Fruit fly (Drosophila melanogaster) whole organism, embryonic: ENCODE data around the gene Vha16-2.
A peak's percentile ranks its signal among the peaks of the same experiment; 100 is the strongest.

Experiments
- CG10267 ChIP-seq: fragments of 200-800 bp; sonication (Bioruptor generic); optimal IDR thresholded peaks from 2 replicates; lab custom pipeline; 2018; ENCODE audit warnings: missing biosample characterization, mild to moderate bottlenecking, missing genetic modification characterization, moderate library complexity
- CG10959 ChIP-seq: fragments of 200-800 bp; sonication (Bioruptor generic); IDR thresholded peaks from 2 replicates; pipeline ENCODE4 v1.3.6; 2022; ENCODE audit warnings: missing biosample characterization, missing genetic modification characterization
- CG11247 ChIP-seq: fragments of 200-800 bp; sonication (Bioruptor generic); IDR thresholded peaks from 2 replicates; pipeline ENCODE4 v1.3.6; 2022; ENCODE audit warnings: missing biosample characterization, missing genetic modification characterization
- CG11723 ChIP-seq: fragments of 200-800 bp; sonication (Bioruptor generic); optimal IDR thresholded peaks from 2 replicates; lab custom pipeline; 2017; ENCODE audit warnings: missing biosample characterization, mild to moderate bottlenecking, missing genetic modification characterization
- CG12942 ChIP-seq: fragments of 200-800 bp; sonication (Bioruptor generic); optimal IDR thresholded peaks from 3 replicates; lab custom pipeline; 2016; ENCODE audit warnings: missing biosample characterization, missing genetic modification characterization
- CG13894 ChIP-seq: fragments of 200-800 bp; sonication (Bioruptor generic); optimal IDR thresholded peaks from 3 replicates; lab custom pipeline; 2018; ENCODE audit warnings: missing biosample characterization, mild to moderate bottlenecking, missing genetic modification characterization, moderate library complexity
- CG16813 ChIP-seq: fragments of 200-800 bp; sonication (Bioruptor generic); IDR thresholded peaks from 3 replicates; pipeline ENCODE4 v1.3.6; 2022; ENCODE audit warnings: missing biosample characterization, missing genetic modification characterization; ENCODE audit not compliant: partially characterized antibody
- CG16815 ChIP-seq: fragments of 200-800 bp; sonication (Bioruptor generic); optimal IDR thresholded peaks from 3 replicates; lab custom pipeline; 2017; ENCODE audit warnings: missing biosample characterization, mild to moderate bottlenecking, missing genetic modification characterization
- CG18476 ChIP-seq: fragments of 200-800 bp; sonication (Bioruptor generic); optimal IDR thresholded peaks from 2 replicates; lab custom pipeline; 2016; ENCODE audit warnings: missing biosample characterization, mild to moderate bottlenecking, missing genetic modification characterization
- CG31224 ChIP-seq: fragments of 200-800 bp; sonication (Bioruptor generic); IDR thresholded peaks from 2 replicates; pipeline ENCODE4 v1.3.6; 2022; ENCODE audit warnings: missing biosample characterization, missing genetic modification characterization
- CG3847 ChIP-seq: fragments of 200-800 bp; sonication (Bioruptor generic); IDR thresholded peaks from 2 replicates; pipeline ENCODE4 v1.3.6; 2022; ENCODE audit warnings: missing biosample characterization, missing genetic modification characterization
- CG4282 ChIP-seq: fragments of 200-800 bp; sonication (Bioruptor generic); optimal IDR thresholded peaks from 2 replicates; lab custom pipeline; 2016; ENCODE audit warnings: missing biosample characterization, missing genetic modification characterization
- CG4360 ChIP-seq: fragments of 200-800 bp; sonication (Bioruptor generic); IDR thresholded peaks from 2 replicates; pipeline ENCODE4 v1.3.6; 2022; ENCODE audit warnings: missing biosample characterization, missing genetic modification characterization
- CG4404 ChIP-seq: fragments of 200-800 bp; sonication (Bioruptor generic); IDR thresholded peaks from 2 replicates; pipeline ENCODE4 v1.3.6; 2022; ENCODE audit warnings: missing biosample characterization, missing genetic modification characterization
- CG4424 ChIP-seq: fragments of 200-800 bp; sonication (Bioruptor generic); optimal IDR thresholded peaks from 3 replicates; lab custom pipeline; 2016; ENCODE audit warnings: missing biosample characterization, missing genetic modification characterization
- CG4617 ChIP-seq: fragments of 200-800 bp; sonication (Bioruptor generic); optimal IDR thresholded peaks from 3 replicates; lab custom pipeline; 2016; ENCODE audit warnings: missing biosample characterization, missing genetic modification characterization, borderline replicate concordance
- CG6254 ChIP-seq: fragments of 200-800 bp; sonication (Bioruptor generic); optimal IDR thresholded peaks from 3 replicates; lab custom pipeline; 2017; ENCODE audit warnings: mild to moderate bottlenecking, missing biosample characterization, missing genetic modification reagents, missing genetic modification characterization
- CG6689 ChIP-seq: fragments of 200-800 bp; sonication (Bioruptor generic); IDR thresholded peaks from 2 replicates; pipeline ENCODE4 v1.3.6; 2022; ENCODE audit warnings: missing biosample characterization, missing genetic modification characterization
- CG8281 ChIP-seq: fragments of 200-800 bp; sonication (Bioruptor generic); optimal IDR thresholded peaks from 2 replicates; lab custom pipeline; 2018; ENCODE audit warnings: missing biosample characterization, mild to moderate bottlenecking, missing genetic modification characterization, moderate library complexity
- CG9609 ChIP-seq: fragments of 200-800 bp; sonication (Bioruptor generic); optimal IDR thresholded peaks from 3 replicates; lab custom pipeline; 2016; ENCODE audit warnings: missing biosample characterization, missing genetic modification characterization
- CG9817 ChIP-seq: fragments of 200-800 bp; sonication (Bioruptor generic); optimal IDR thresholded peaks from 2 replicates; lab custom pipeline; 2018; ENCODE audit warnings: missing biosample characterization, mild to moderate bottlenecking, missing genetic modification characterization, moderate library complexity
- Chrac-16 ChIP-seq: fragments of 200-800 bp; sonication (Bioruptor generic); optimal IDR thresholded peaks from 3 replicates; lab custom pipeline; 2016; ENCODE audit warnings: missing biosample characterization, missing genetic modification characterization
- Dip3 ChIP-seq: fragments of 200-800 bp; sonication (Bioruptor generic); optimal IDR thresholded peaks from 3 replicates; lab custom pipeline; 2016; ENCODE audit warnings: missing biosample characterization, missing genetic modification characterization
- Dp ChIP-seq: fragments of 200-800 bp; sonication (Bioruptor generic); optimal IDR thresholded peaks from 2 replicates; lab custom pipeline; 2018; ENCODE audit warnings: missing biosample characterization, mild to moderate bottlenecking, missing genetic modification characterization, moderate library complexity
- H15 ChIP-seq: fragments of 200-800 bp; sonication (Bioruptor generic); IDR thresholded peaks from 3 replicates; pipeline ENCODE4 v1.3.6; 2022; ENCODE audit warnings: missing biosample characterization, missing genetic modification characterization
- HLHmδ ChIP-seq: fragments of 200-800 bp; sonication (Bioruptor generic); optimal IDR thresholded peaks from 2 replicates; lab custom pipeline; 2018; ENCODE audit warnings: missing biosample characterization, mild to moderate bottlenecking, missing genetic modification characterization, moderate library complexity
- Hand ChIP-seq: fragments of 200-800 bp; sonication (Bioruptor generic); optimal IDR thresholded peaks from 2 replicates; lab custom pipeline; 2017; ENCODE audit warnings: mild to moderate bottlenecking, missing biosample characterization, missing genetic modification reagents, missing genetic modification characterization
- Hr3 ChIP-seq: fragments of 200-800 bp; sonication (Bioruptor generic); optimal IDR thresholded peaks from 3 replicates; lab custom pipeline; 2016; ENCODE audit warnings: missing biosample characterization, missing genetic modification characterization
- Jarid2 ChIP-seq: fragments of 200-800 bp; sonication (Bioruptor generic); optimal IDR thresholded peaks from 3 replicates; lab custom pipeline; 2017; ENCODE audit warnings: mild to moderate bottlenecking, missing biosample characterization, missing genetic modification reagents, missing genetic modification characterization
- Lim3 ChIP-seq: fragments of 200-800 bp; sonication (Bioruptor generic); IDR thresholded peaks from 2 replicates; pipeline ENCODE4 v1.3.6; 2022; ENCODE audit warnings: missing biosample characterization, missing genetic modification characterization
- Max ChIP-seq: fragments of 200-800 bp; sonication (Bioruptor generic); optimal IDR thresholded peaks from 2 replicates; lab custom pipeline; 2016; ENCODE audit warnings: missing biosample characterization, mild to moderate bottlenecking, missing genetic modification characterization
- NC2α ChIP-seq: fragments of 200-800 bp; sonication (Bioruptor generic); optimal IDR thresholded peaks from 2 replicates; lab custom pipeline; 2016; ENCODE audit warnings: missing biosample characterization, missing genetic modification characterization
- Nf-YB ChIP-seq: fragments of 200-800 bp; sonication (Bioruptor generic); optimal IDR thresholded peaks from 3 replicates; lab custom pipeline; 2019; ENCODE audit warnings: missing biosample characterization, mild to moderate bottlenecking, missing genetic modification characterization, moderate library complexity
- Opbp ChIP-seq: fragments of 200-800 bp; sonication (Bioruptor generic); IDR thresholded peaks from 3 replicates; pipeline ENCODE4 v1.3.6; 2022; ENCODE audit warnings: missing biosample characterization, missing genetic modification characterization; ENCODE audit not compliant: partially characterized antibody
- Rfx ChIP-seq: fragments of 200-800 bp; sonication (Bioruptor generic); IDR thresholded peaks from 2 replicates; pipeline ENCODE4 v1.3.6; 2022; ENCODE audit warnings: missing biosample characterization, missing genetic modification characterization
- Six4 ChIP-seq: fragments of 200-800 bp; sonication (Bioruptor generic); optimal IDR thresholded peaks from 2 replicates; lab custom pipeline; 2016; ENCODE audit warnings: missing biosample characterization, missing genetic modification characterization
- amos ChIP-seq: fragments of 200-800 bp; sonication (Bioruptor generic); IDR thresholded peaks from 2 replicates; pipeline ENCODE4 v1.3.6; 2022; ENCODE audit warnings: missing biosample characterization, missing genetic modification characterization; ENCODE audit not compliant: partially characterized antibody
- esg ChIP-seq: fragments of 200-800 bp; sonication (Bioruptor generic); conservative IDR thresholded peaks from 2 replicates; pipeline ENCODE4 v1.3.6; 2022; ENCODE audit warnings: missing biosample characterization, missing genetic modification characterization
- grn ChIP-seq: fragments of 200-800 bp; sonication (Bioruptor generic); optimal IDR thresholded peaks from 3 replicates; lab custom pipeline; 2017; ENCODE audit warnings: missing biosample characterization, missing genetic modification characterization
- kni ChIP-seq: fragments of 200-800 bp; sonication (Bioruptor generic); optimal IDR thresholded peaks from 3 replicates; lab custom pipeline; 2017; ENCODE audit warnings: mild to moderate bottlenecking, missing biosample characterization, missing genetic modification reagents, missing genetic modification characterization
- ro ChIP-seq: fragments of 200-800 bp; sonication (Bioruptor generic); IDR thresholded peaks from 2 replicates; pipeline ENCODE4 v1.3.6; 2022; ENCODE audit warnings: missing biosample characterization, missing genetic modification characterization
- sima ChIP-seq: fragments of 200-800 bp; sonication (Bioruptor generic); optimal IDR thresholded peaks from 2 replicates; lab custom pipeline; 2016; ENCODE audit warnings: missing biosample characterization, missing genetic modification characterization
- tap ChIP-seq: fragments of 200-800 bp; optimal IDR thresholded peaks from 3 replicates; lab custom pipeline; 2019; ENCODE audit warnings: missing biosample characterization, mild to moderate bottlenecking, missing genetic modification characterization, moderate library complexity
- tll ChIP-seq, 2 experiments: fragments of 200-800 bp in 1 of 2; fragments of >200 bp in 1 of 2; sonication (Bioruptor generic) in 1 of 2; optimal IDR thresholded peaks; 2 replicates each; lab custom pipeline; 2017 to 2019; ENCODE audit warnings: missing biosample characterization in 2 of 2, missing genetic modification characterization in 2 of 2, mild to moderate bottlenecking in 1 of 2, moderate library complexity in 1 of 2
- tup ChIP-seq: fragments of 200-800 bp; sonication (Bioruptor generic); optimal IDR thresholded peaks from 2 replicates; lab custom pipeline; 2016; ENCODE audit warnings: missing biosample characterization, mild to moderate bottlenecking, missing genetic modification characterization, moderate library complexity
- unpg ChIP-seq: fragments of 200-800 bp; sonication (Bioruptor generic); optimal IDR thresholded peaks from 3 replicates; lab custom pipeline; 2018; ENCODE audit warnings: missing biosample characterization, mild to moderate bottlenecking, missing genetic modification characterization, moderate library complexity
- vvl ChIP-seq: fragments of 200-800 bp; sonication (Bioruptor generic); IDR thresholded peaks from 2 replicates; pipeline ENCODE4 v1.3.6; 2022; ENCODE audit warnings: missing biosample characterization, missing genetic modification characterization
- wdn ChIP-seq: fragments of 200-800 bp; sonication (Bioruptor generic); IDR thresholded peaks from 2 replicates; pipeline ENCODE4 v1.3.6; 2022; ENCODE audit warnings: missing biosample characterization, missing genetic modification characterization
- wek ChIP-seq: fragments of 200-800 bp; sonication (Bioruptor generic); optimal IDR thresholded peaks from 3 replicates; lab custom pipeline; 2018; ENCODE audit warnings: missing biosample characterization, mild to moderate bottlenecking, missing genetic modification characterization, moderate library complexity

The Vha16-2 gene

DNA sequence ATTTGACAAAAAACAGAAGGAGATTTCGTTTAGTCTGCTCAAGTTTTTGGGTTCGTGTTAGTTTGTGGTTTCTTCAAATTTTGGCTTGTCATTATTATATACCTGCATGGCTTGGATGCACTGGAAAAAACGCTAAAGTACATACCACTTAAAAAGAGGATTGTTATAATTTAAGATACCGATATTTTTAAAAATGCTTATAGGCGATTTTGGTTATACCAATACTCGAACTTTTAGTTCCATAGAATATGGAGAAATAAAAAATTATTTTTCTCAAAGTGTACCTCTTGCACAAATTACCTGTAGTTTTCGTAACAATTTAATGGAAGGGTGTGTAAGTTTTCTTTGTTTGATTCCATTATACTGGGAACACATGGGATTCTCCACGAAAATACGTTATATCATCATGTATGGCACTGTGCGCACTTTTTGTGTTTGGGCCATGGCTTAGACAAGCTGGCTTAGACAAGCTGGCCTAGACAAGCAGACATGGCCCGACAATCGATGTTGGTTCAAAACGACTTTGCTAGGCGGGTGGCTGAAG lies 9.3 kb upstream of the Vha16-2 start, which contains the start of gene Fum3 (continued):
- no peak for TF ChIP-seq tup (GFP tag; lab: Kevin White, UChicago)
- no peak for TF ChIP-seq Dip3 (GFP tag; lab: Kevin White, UChicago)
- no peak for TF ChIP-seq Six4
- TF ChIP-seq, all 482 proteins: peak for 51

DNA sequence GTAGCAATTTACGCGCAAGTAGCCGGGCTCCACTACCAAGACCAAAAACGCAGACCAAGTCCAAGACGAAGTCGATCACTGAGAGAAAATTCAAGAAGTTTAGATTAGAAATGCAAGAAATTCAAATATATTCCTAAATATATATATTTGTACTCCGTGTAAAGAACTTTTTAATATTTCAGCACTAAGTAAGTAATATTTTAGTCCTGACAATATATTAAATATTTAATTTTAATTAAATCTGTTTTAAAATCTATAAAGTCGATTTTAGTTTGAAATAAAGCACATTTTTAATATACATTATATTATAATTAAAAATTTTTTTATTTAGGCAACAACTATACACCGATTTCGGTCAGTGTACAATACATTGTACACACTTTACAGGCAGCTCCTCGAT lies 7.8 kb upstream of the Vha16-2 start:
- TF ChIP-seq CG18476 (GFP tag; lab: Kevin White, UChicago) (no peak), Opbp (no peak), CG6689 (GFP tag; lab: Robert Waterston, UW) (peak; percentile 43; the same call in 1 of the 2 replicates), CG4404 (GFP tag; lab: Robert Waterston, UW) (no peak), Chrac-16 (GFP tag; lab: Kevin White, UChicago) (no peak), grn (no peak), tll (GFP tag; optimal IDR thresholded peaks at IDR 0.05; lab: Kevin White, UChicago) (no peak), kni (GFP tag; lab: Kevin White, UChicago) (no peak), CG10267 (tag; lab: Kevin White, UChicago) (peak; percentile 35), CG6254 (GFP tag; lab: Kevin White, UChicago) (no peak), amos (GFP tag; lab: Robert Waterston, UW) (no peak), CG16813 (no peak), CG8281 (tag; lab: Kevin White, UChicago) (no peak), Hr3 (GFP tag; lab: Kevin White, UChicago) (peak; percentile 35), CG4424 (GFP tag; lab: Kevin White, UChicago) (peak; percentile 0), Nf-YB (GFP tag; lab: Kevin White, UChicago) (no peak), unpg (peak; percentile 12), CG31224 (GFP tag; lab: Robert Waterston, UW) (no peak), CG12942 (GFP tag; lab: Kevin White, UChicago) (no peak), HLHmδ (no peak), sima (GFP tag; lab: Kevin White, UChicago) (no peak), CG4360 (GFP tag; lab: Robert Waterston, UW) (no peak), CG11247 (GFP tag; lab: Robert Waterston, UW) (no peak), CG10959 (GFP tag; lab: Robert Waterston, UW) (no peak), NC2α (GFP tag; lab: Kevin White, UChicago) (no peak), ro (GFP tag; lab: Robert Waterston, UW) (no peak), vvl (GFP tag; lab: Robert Waterston, UW) (no peak), CG9817 (tag; lab: Kevin White, UChicago) (no peak), CG3847 (GFP tag; lab: Robert Waterston, UW) (no peak), CG4282 (GFP tag; lab: Kevin White, UChicago) (no peak), Dp (GFP tag; lab: Kevin White, UChicago) (no peak), CG9609 (GFP tag; lab: Kevin White, UChicago) (no peak), tap (tag; lab: Kevin White, UChicago) (peak; percentile 21), H15 (GFP tag; lab: Robert Waterston, UW) (no peak), wdn (GFP tag; lab: Robert Waterston, UW) (no peak), Rfx (GFP tag; lab: Robert Waterston, UW) (no peak), Jarid2 (GFP tag; lab: Kevin White, UChicago) (no peak), CG16815 (GFP tag; lab: Kevin White, UChicago) (no peak), Max (GFP tag; lab: Kevin White, UChicago) (no peak), CG13894 (no peak), esg (no peak), CG4617 (GFP tag; lab: Kevin White, UChicago) (no peak), Hand (GFP tag; lab: Kevin White, UChicago) (no peak), wek (GFP tag; lab: Kevin White, UChicago) (no peak), CG11723 (GFP tag; lab: Kevin White, UChicago) (no peak), Lim3 (no peak)
